Fruit fly (Drosophila melanogaster) whole organism, embryonic: ENCODE measurements around the gene Sdhaf3.

Experiments
- Awh ChIP-seq: fragments of 200-800 bp; sonication (Bioruptor generic); IDR thresholded peaks from 2 replicates; pipeline ENCODE4, ENCODE4 v1.3.6; 2022; ENCODE audit warnings: missing biosample characterization, missing genetic modification characterization
- CG10267 ChIP-seq: fragments of 200-800 bp; sonication (Bioruptor generic); optimal IDR thresholded peaks from 2 replicates; lab custom pipeline; 2018; ENCODE audit warnings: missing biosample characterization, mild to moderate bottlenecking, missing genetic modification characterization, moderate library complexity
- CG1233 ChIP-seq: fragments of 200-800 bp; sonication (Bioruptor generic); optimal IDR thresholded peaks from 4 replicates; lab custom pipeline; 2018; ENCODE audit warnings: missing biosample characterization, mild to moderate bottlenecking, missing genetic modification characterization
- CG12391 ChIP-seq: fragments of 200-800 bp; sonication (Bioruptor generic); optimal IDR thresholded peaks from 3 replicates; lab custom pipeline; 2018; ENCODE audit warnings: missing biosample characterization, mild to moderate bottlenecking, missing genetic modification characterization, moderate library complexity
- CG13296 ChIP-seq: fragments of 200-800 bp; sonication (Bioruptor generic); optimal IDR thresholded peaks from 3 replicates; lab custom pipeline; 2018; ENCODE audit warnings: missing biosample characterization, mild to moderate bottlenecking, missing genetic modification characterization
- CG13894 ChIP-seq: fragments of 200-800 bp; sonication (Bioruptor generic); optimal IDR thresholded peaks from 3 replicates; lab custom pipeline; 2018; ENCODE audit warnings: missing biosample characterization, mild to moderate bottlenecking, missing genetic modification characterization, moderate library complexity
- CG16813 ChIP-seq: fragments of 200-800 bp; sonication (Bioruptor generic); IDR thresholded peaks from 3 replicates; pipeline ENCODE4 v1.3.6; 2022; ENCODE audit warnings: missing biosample characterization, missing genetic modification characterization; ENCODE audit not compliant: partially characterized antibody
- CG17186 ChIP-seq: fragments of 200-800 bp; sonication (Bioruptor generic); optimal IDR thresholded peaks from 3 replicates; lab custom pipeline; 2017; ENCODE audit warnings: missing biosample characterization, missing genetic modification reagents, missing genetic modification characterization
- CG34422 ChIP-seq: fragments of 200-800 bp; sonication (Bioruptor generic); IDR thresholded peaks from 3 replicates; pipeline ENCODE4 v1.3.6; 2022; ENCODE audit warnings: missing biosample characterization, missing genetic modification characterization
- CG43689 ChIP-seq: fragments of 200-800 bp; sonication (Bioruptor generic); IDR thresholded peaks from 2 replicates; pipeline ENCODE4 v1.3.6; 2022; ENCODE audit warnings: missing biosample characterization, missing genetic modification characterization
- CG4820 ChIP-seq: fragments of 200-800 bp; sonication (Bioruptor generic); optimal IDR thresholded peaks from 3 replicates; lab custom pipeline; 2016; ENCODE audit warnings: missing biosample characterization, missing genetic modification characterization
- CG6683 ChIP-seq: fragments of 200-800 bp; sonication (Bioruptor generic); optimal IDR thresholded peaks from 2 replicates; lab custom pipeline; 2017; ENCODE audit warnings: missing biosample characterization, mild to moderate bottlenecking, missing genetic modification characterization, missing genetic modification reagents
- CG7963 ChIP-seq: fragments of 200-800 bp; sonication (Bioruptor generic); IDR thresholded peaks from 3 replicates; pipeline ENCODE4 v1.3.6; 2022; ENCODE audit warnings: missing biosample characterization, missing genetic modification characterization; ENCODE audit not compliant: partially characterized antibody
- CG7987 ChIP-seq: fragments of 200-800 bp; sonication (Bioruptor generic); optimal IDR thresholded peaks from 2 replicates; lab custom pipeline; 2018; ENCODE audit warnings: missing biosample characterization, mild to moderate bottlenecking, missing genetic modification characterization, moderate library complexity
- CG8765 ChIP-seq: fragments of 200-800 bp; sonication (Bioruptor generic); IDR thresholded peaks from 2 replicates; pipeline ENCODE4 v1.3.6; 2022; ENCODE audit warnings: missing biosample characterization, missing genetic modification characterization
- CG9215 ChIP-seq: fragments of 200-800 bp; sonication (Bioruptor generic); IDR thresholded peaks from 2 replicates; pipeline ENCODE4 v1.3.6; 2022; ENCODE audit warnings: missing biosample characterization, missing genetic modification characterization
- CHES-1-like ChIP-seq: fragments of 200-800 bp; sonication (Bioruptor generic); optimal IDR thresholded peaks from 2 replicates; lab custom pipeline; 2016; ENCODE audit warnings: missing biosample characterization, missing genetic modification characterization
- D19A ChIP-seq: fragments of 200-800 bp; optimal IDR thresholded peaks from 3 replicates; lab custom pipeline; 2019; ENCODE audit warnings: missing biosample characterization, mild to moderate bottlenecking, missing genetic modification characterization, moderate library complexity
- Dbx ChIP-seq: fragments of 200-800 bp; sonication (Bioruptor generic); IDR thresholded peaks from 3 replicates; pipeline ENCODE4 v1.3.6; 2022; ENCODE audit warnings: missing biosample characterization, missing genetic modification characterization
- Dll ChIP-seq: fragments of 200-800 bp; sonication (Bioruptor generic); IDR thresholded peaks from 4 replicates; pipeline ENCODE4 v1.3.6; 2022; ENCODE audit warnings: missing biosample characterization, missing genetic modification characterization; ENCODE audit not compliant: partially characterized antibody
- ERR ChIP-seq: fragments of 200-800 bp; sonication (Bioruptor generic); optimal IDR thresholded peaks from 2 replicates; lab custom pipeline; 2016; ENCODE audit warnings: missing biosample characterization, missing genetic modification characterization
- Elba2 ChIP-seq: fragments of 200-800 bp; sonication (Bioruptor generic); optimal IDR thresholded peaks from 3 replicates; lab custom pipeline; 2016; ENCODE audit warnings: missing biosample characterization, missing genetic modification characterization
- Hsf ChIP-seq: fragments of 200-800 bp; sonication (Bioruptor generic); optimal IDR thresholded peaks from 3 replicates; lab custom pipeline; 2016; ENCODE audit warnings: missing biosample characterization, missing genetic modification characterization
- Lhr ChIP-seq: fragments of 200-800 bp; sonication (Bioruptor generic); optimal IDR thresholded peaks from 3 replicates; lab custom pipeline; 2017; ENCODE audit warnings: mild to moderate bottlenecking, missing biosample characterization, missing genetic modification reagents, missing genetic modification characterization
- Med ChIP-seq: fragments of 200-800 bp; sonication (Bioruptor generic); peaks from one replicate; lab custom pipeline; 2016; ENCODE audit warnings: missing biosample characterization, missing genetic modification characterization, mild to moderate bottlenecking, inconsistent platforms, moderate library complexity
- NC2β ChIP-seq: fragments of 200-800 bp; sonication (Bioruptor generic); optimal IDR thresholded peaks from 2 replicates; lab custom pipeline; 2016; ENCODE audit warnings: missing biosample characterization, missing genetic modification characterization
- Nf-YB ChIP-seq: fragments of 200-800 bp; sonication (Bioruptor generic); optimal IDR thresholded peaks from 3 replicates; lab custom pipeline; 2019; ENCODE audit warnings: missing biosample characterization, mild to moderate bottlenecking, missing genetic modification characterization, moderate library complexity
- Nf-YC ChIP-seq: fragments of 200-800 bp; optimal IDR thresholded peaks from 3 replicates; lab custom pipeline; 2019; ENCODE audit warnings: missing biosample characterization, mild to moderate bottlenecking, missing genetic modification characterization, moderate library complexity
- Sin3A ChIP-seq: fragments of >200 bp; optimal IDR thresholded peaks from 2 replicates; lab custom pipeline; 2018
- Tbp ChIP-seq: fragments of >200 bp; optimal IDR thresholded peaks from 2 replicates; lab custom pipeline; 2018; ENCODE audit warnings: missing biosample characterization, missing genetic modification characterization
- Usf ChIP-seq: fragments of 200-800 bp; sonication (Bioruptor generic); optimal IDR thresholded peaks from 2 replicates; lab custom pipeline; 2017; ENCODE audit warnings: missing genotype, missing biosample characterization, missing genetic modification characterization
- Vsx1 ChIP-seq: fragments of 200-800 bp; sonication (Bioruptor generic); optimal IDR thresholded peaks from 2 replicates; lab custom pipeline; 2017; ENCODE audit warnings: missing biosample characterization, mild to moderate bottlenecking, missing genetic modification characterization, missing genetic modification reagents
- ac ChIP-seq: fragments of 200-800 bp; sonication (Bioruptor generic); optimal IDR thresholded peaks from 3 replicates; lab custom pipeline; 2017; ENCODE audit warnings: missing biosample characterization, mild to moderate bottlenecking, missing genetic modification characterization
- amos ChIP-seq: fragments of 200-800 bp; sonication (Bioruptor generic); IDR thresholded peaks from 2 replicates; pipeline ENCODE4 v1.3.6; 2022; ENCODE audit warnings: missing biosample characterization, missing genetic modification characterization; ENCODE audit not compliant: partially characterized antibody
- ato ChIP-seq: fragments of 200-800 bp; sonication (Bioruptor generic); IDR thresholded peaks from 2 replicates; pipeline ENCODE4 v1.3.6; 2022; ENCODE audit warnings: missing biosample characterization, missing genetic modification characterization; ENCODE audit not compliant: partially characterized antibody
- bab2 ChIP-seq: fragments of 200-800 bp; sonication (Bioruptor generic); optimal IDR thresholded peaks from 2 replicates; lab custom pipeline; 2016; ENCODE audit warnings: missing biosample characterization, missing genetic modification characterization
- cas ChIP-seq: fragments of 200-800 bp; sonication (Bioruptor generic); IDR thresholded peaks from 2 replicates; pipeline ENCODE4 v1.3.6; 2022; ENCODE audit warnings: missing biosample characterization, missing genetic modification characterization
- chinmo ChIP-seq: fragments of 200-800 bp; sonication (Bioruptor generic); IDR thresholded peaks from 4 replicates; pipeline ENCODE4 v1.3.6; 2022; ENCODE audit warnings: missing biosample characterization, missing genetic modification characterization; ENCODE audit not compliant: partially characterized antibody
- dpn ChIP-seq, 2 experiments: fragments of 200-800 bp; sonication (Bioruptor generic); optimal IDR thresholded peaks; 3 replicates each; lab custom pipeline; 2016; ENCODE audit warnings: missing biosample characterization in 2 of 2, missing genetic modification characterization in 2 of 2
- dysf ChIP-seq: fragments of 200-800 bp; sonication (Bioruptor generic); IDR thresholded peaks from 3 replicates; pipeline ENCODE4 v1.3.6; 2022; ENCODE audit warnings: missing biosample characterization, missing genetic modification characterization
- ewg ChIP-seq: fragments of 200-800 bp; sonication (Bioruptor generic); optimal IDR thresholded peaks from 3 replicates; lab custom pipeline; 2017; ENCODE audit warnings: mild to moderate bottlenecking, missing biosample characterization, missing genetic modification reagents, missing genetic modification characterization
- ken ChIP-seq: fragments of 200-800 bp; sonication (Bioruptor generic); IDR thresholded peaks from 3 replicates; pipeline ENCODE4 v1.3.6; 2022; ENCODE audit warnings: missing biosample characterization, missing genetic modification characterization
- klu ChIP-seq: fragments of 200-800 bp; sonication (Bioruptor generic); IDR thresholded peaks from 2 replicates; pipeline ENCODE4 v1.3.6; 2022; ENCODE audit warnings: missing biosample characterization, missing genetic modification characterization
- kni ChIP-seq: fragments of 200-800 bp; sonication (Bioruptor generic); optimal IDR thresholded peaks from 3 replicates; lab custom pipeline; 2017; ENCODE audit warnings: mild to moderate bottlenecking, missing biosample characterization, missing genetic modification reagents, missing genetic modification characterization
- peb ChIP-seq: fragments of 200-800 bp; sonication (Bioruptor generic); IDR thresholded peaks from 2 replicates; pipeline ENCODE4 v1.3.6; 2022; ENCODE audit warnings: missing biosample characterization, missing genetic modification characterization
- pnt ChIP-seq: fragments of 200-800 bp; sonication (Bioruptor generic); optimal IDR thresholded peaks from 3 replicates; lab custom pipeline; 2016; ENCODE audit warnings: missing biosample characterization, missing genetic modification characterization
- pum ChIP-seq: fragments of 200-800 bp; sonication (Bioruptor generic); optimal IDR thresholded peaks from 2 replicates; lab custom pipeline; 2016; ENCODE audit warnings: missing biosample characterization, missing genetic modification characterization
- repo ChIP-seq: fragments of 200-800 bp; sonication (Bioruptor generic); optimal IDR thresholded peaks from 2 replicates; lab custom pipeline; 2016; ENCODE audit warnings: missing biosample characterization, missing genetic modification characterization
- sob ChIP-seq: fragments of 200-800 bp; sonication (Bioruptor generic); IDR thresholded peaks from 2 replicates; pipeline ENCODE4 v1.3.6; 2022; ENCODE audit warnings: missing biosample characterization, missing genetic modification characterization
- tin ChIP-seq: fragments of 200-800 bp; sonication (Bioruptor generic); optimal IDR thresholded peaks from 3 replicates; lab custom pipeline; 2016; ENCODE audit warnings: missing biosample characterization, missing genetic modification characterization
- ttk ChIP-seq: fragments of 200-800 bp; sonication (Bioruptor generic); IDR thresholded peaks from 2 replicates; pipeline ENCODE4 v2.1.2; 2022; ENCODE audit warnings: missing biosample characterization, missing genetic modification characterization

Sdhaf3 gene

dm6 chr3R:16453597-16453996, 28.7 kb downstream of the Sdhaf3 start, which contains the start of gene Pak3 (continued):
- TF ChIP-seq ttk (GFP tag; lab: Robert Waterston, UW) (no peak), CG7987 (peak; percentile 15), klu (no peak), amos (GFP tag; lab: Robert Waterston, UW) (peak; percentile 86), pum (GFP tag; lab: Kevin White, UChicago) (no peak), tin (GFP tag; lab: Kevin White, UChicago) (no peak), Awh (GFP tag; lab: Robert Waterston, UW) (0 out of 2 replicates have a peak, but pooled peaks have one; percentile 10), sob (GFP tag; lab: Robert Waterston, UW) (no peak), ERR (GFP tag; lab: Kevin White, UChicago) (no peak), CG34422 (GFP tag; lab: Robert Waterston, UW) (0 out of 3 replicates have a peak, but pooled peaks have one; percentile 33), Tbp (no peak), CG43689 (no peak), Dbx (GFP tag; lab: Robert Waterston, UW) (0 out of 3 replicates have a peak, but pooled peaks have one; percentile 23), Dll (GFP tag; lab: Robert Waterston, UW) (peak; percentile 60; the same call in 3 of the 4 replicates), Elba2 (GFP tag; lab: Kevin White, UChicago) (no peak), repo (no peak), ken (no peak), CG13894 (tag; lab: Kevin White, UChicago) (no peak), NC2β (peak; percentile 22), Hsf (no peak), Nf-YB (GFP tag; lab: Kevin White, UChicago) (peak; percentile 28), CHES-1-like (GFP tag; lab: Kevin White, UChicago) (no peak), CG1233 (GFP tag; lab: Kevin White, UChicago) (no peak), Lhr (GFP tag; lab: Kevin White, UChicago) (peak; percentile 32), dysf (GFP tag; lab: Robert Waterston, UW) (no peak), CG4820 (GFP tag; lab: Kevin White, UChicago) (no peak), Med (GFP tag; lab: Kevin White, UChicago) (peak; percentile 79), ac (no peak), CG10267 (peak; percentile 56), CG17186 (GFP tag; lab: Kevin White, UChicago) (no peak), cas (no peak), CG13296 (GFP tag; lab: Kevin White, UChicago) (peak; percentile 12), dpn (GFP tag; optimal IDR thresholded peaks at IDR 0.05; lab: Kevin White, UChicago) (no peak), CG16813 (GFP tag; lab: Robert Waterston, UW) (peak; percentile 63), bab2 (GFP tag; lab: Kevin White, UChicago) (no peak), Nf-YC (tag; lab: Kevin White, UChicago) (peak; percentile 12), D19A (tag; lab: Kevin White, UChicago) (peak; percentile 7), CG8765 (no peak), ato (peak; percentile 51; the same call in 1 of the 2 replicates), peb (GFP tag; lab: Robert Waterston, UW) (no peak), chinmo (no peak; the same call in 2 of the 4 replicates), Usf (GFP tag; lab: Kevin White, UChicago) (no peak), Sin3A (lab: Kevin White, UChicago) (peak; percentile 10), ewg (GFP tag; lab: Kevin White, UChicago) (peak; percentile 40), CG12391 (peak; percentile 36), kni (GFP tag; lab: Kevin White, UChicago) (no peak), CG6683 (GFP tag; lab: Kevin White, UChicago) (no peak), Vsx1 (GFP tag; lab: Kevin White, UChicago) (no peak), pnt (GFP tag; lab: Kevin White, UChicago) (no peak), CG7963 (peak; percentile 68; the same call in 2 of the 3 replicates), CG9215 (GFP tag; lab: Robert Waterston, UW) (no peak)
